Worm (Caenorhabditis elegans) whole organism, L3 larva: ENCODE data around the gene K10D11.3.

ENCODE experiments used
- R02D3.7 ChIP-seq: fragments of 150-350 bp; optimal IDR thresholded peaks from 2 replicates; lab custom pipeline; 2014; ENCODE audit warnings: missing biosample characterization, missing genetic modification characterization
- ZK546.5 ChIP-seq: sonication (generic microtip); optimal IDR thresholded peaks from 2 replicates; lab custom pipeline; 2017; ENCODE audit warnings: missing biosample characterization, missing genetic modification characterization
- aly-2 ChIP-seq: fragments of 150-350 bp; optimal IDR thresholded peaks from 2 replicates; lab custom pipeline; 2014; ENCODE audit warnings: missing biosample characterization, missing genetic modification characterization
- ceh-16 ChIP-seq: sonication (generic microtip); optimal IDR thresholded peaks from 2 replicates; lab custom pipeline; 2017; ENCODE audit warnings: missing biosample characterization, missing genetic modification characterization
- ceh-28 ChIP-seq: fragments of 150-350 bp; optimal IDR thresholded peaks from 2 replicates; lab custom pipeline; 2014; ENCODE audit warnings: missing biosample characterization, missing genetic modification reagents, missing genetic modification characterization
- ceh-82 ChIP-seq: fragments of 150-350 bp; optimal IDR thresholded peaks from 2 replicates; lab custom pipeline; 2014; ENCODE audit warnings: missing biosample characterization, missing genetic modification characterization
- ceh-9 ChIP-seq: sonication (generic microtip); optimal IDR thresholded peaks from 2 replicates; lab custom pipeline; 2018; ENCODE audit warnings: missing biosample characterization, missing genetic modification characterization
- daf-12 ChIP-seq: fragments of 150-350 bp; optimal IDR thresholded peaks from 2 replicates; lab custom pipeline; 2014; ENCODE audit warnings: missing biosample characterization, missing genetic modification reagents, missing genetic modification characterization
- elt-1 ChIP-seq: fragments of 150-350 bp; optimal IDR thresholded peaks from 2 replicates; lab custom pipeline; 2014; ENCODE audit warnings: missing biosample characterization, missing genetic modification characterization
- elt-2 ChIP-seq: sonication (generic microtip); optimal IDR thresholded peaks from 2 replicates; lab custom pipeline; 2016; ENCODE audit warnings: missing genetic modification reagents, mild to moderate bottlenecking, missing genetic modification characterization, missing compliant biosample characterization
- elt-3 ChIP-seq, 3 experiments: fragments of 150-350 bp in 1 of 3; sonication (generic microtip) in 2 of 3; optimal IDR thresholded peaks; 2 replicates in 2 of 3; 4 replicates in 1 of 3; lab custom pipeline; 2014 to 2017; ENCODE audit warnings: missing biosample characterization in 3 of 3, missing genetic modification characterization in 3 of 3
- eor-1 ChIP-seq, 2 experiments: fragments of 150-350 bp; optimal IDR thresholded peaks; 2 replicates each; lab custom pipeline; 2014 to 2018; ENCODE audit warnings: missing biosample characterization in 2 of 2, missing genetic modification characterization in 2 of 2
- fkh-10 ChIP-seq: sonication (generic microtip); optimal IDR thresholded peaks from 2 replicates; lab custom pipeline; 2017; ENCODE audit warnings: missing biosample characterization, missing genetic modification reagents, missing genetic modification characterization
- fkh-2 ChIP-seq: fragments of 150-350 bp; optimal IDR thresholded peaks from 2 replicates; lab custom pipeline; 2014; ENCODE audit warnings: missing biosample characterization, missing genetic modification reagents, missing genetic modification characterization
- hmg-11 ChIP-seq: sonication (generic microtip); optimal IDR thresholded peaks from 2 replicates; lab custom pipeline; 2016; ENCODE audit warnings: missing genetic modification characterization, missing compliant biosample characterization
- jun-1 ChIP-seq: fragments of 150-350 bp; optimal IDR thresholded peaks from 2 replicates; lab custom pipeline; 2014; ENCODE audit warnings: missing biosample characterization, missing genetic modification reagents, missing genetic modification characterization
- lin-15B ChIP-seq: fragments of 150-350 bp; optimal IDR thresholded peaks from 2 replicates; lab custom pipeline; 2014; ENCODE audit warnings: missing biosample characterization, missing genetic modification characterization
- lin-39 ChIP-seq: fragments of 150-350 bp; optimal IDR thresholded peaks from 2 replicates; lab custom pipeline; 2018; ENCODE audit warnings: missing biosample characterization, missing genetic modification reagents, missing genetic modification characterization
- lsy-12 ChIP-seq: sonication (generic microtip); optimal IDR thresholded peaks from 2 replicates; lab custom pipeline; 2016; ENCODE audit warnings: mild to moderate bottlenecking, missing genetic modification characterization, missing compliant biosample characterization
- mdl-1 ChIP-seq: fragments of 150-350 bp; optimal IDR thresholded peaks from 2 replicates; lab custom pipeline; 2014; ENCODE audit warnings: missing biosample characterization, missing genetic modification characterization
- mml-1 ChIP-seq: fragments of 150-350 bp; sonication (generic microtip); optimal IDR thresholded peaks from 3 replicates; lab custom pipeline; 2014; ENCODE audit warnings: missing biosample characterization, missing genetic modification characterization
- nfya-1 ChIP-seq: sonication (generic microtip); optimal IDR thresholded peaks from 2 replicates; lab custom pipeline; 2017; ENCODE audit warnings: missing genetic modification characterization, mild to moderate bottlenecking, missing compliant biosample characterization, antibody characterized with exemption, moderate library complexity; ENCODE audit not compliant: insufficient read depth
- nhr-11 ChIP-seq: fragments of 150-350 bp; optimal IDR thresholded peaks from 2 replicates; lab custom pipeline; 2014; ENCODE audit warnings: missing biosample characterization, missing genetic modification characterization
- nhr-12 ChIP-seq: fragments of 150-350 bp; optimal IDR thresholded peaks from 2 replicates; lab custom pipeline; 2014; ENCODE audit warnings: missing biosample characterization, missing genetic modification characterization
- nhr-23 ChIP-seq: fragments of 150-350 bp; optimal IDR thresholded peaks from 2 replicates; lab custom pipeline; 2014; ENCODE audit warnings: missing biosample characterization, missing genetic modification reagents, missing genetic modification characterization
- nhr-237 ChIP-seq: fragments of 150-350 bp; optimal IDR thresholded peaks from 2 replicates; lab custom pipeline; 2014; ENCODE audit warnings: missing biosample characterization, missing genetic modification characterization
- nhr-25 ChIP-seq: sonication (generic microtip); optimal IDR thresholded peaks from 2 replicates; lab custom pipeline; 2017; ENCODE audit warnings: missing biosample characterization, missing genetic modification characterization
- nhr-43 ChIP-seq: sonication (generic microtip); optimal IDR thresholded peaks from 2 replicates; lab custom pipeline; 2016; ENCODE audit warnings: mild to moderate bottlenecking, missing genetic modification characterization, missing compliant biosample characterization; ENCODE audit not compliant: poor library complexity, severe bottlenecking
- nhr-67 ChIP-seq: fragments of 150-350 bp; optimal IDR thresholded peaks from 2 replicates; lab custom pipeline; 2014; ENCODE audit warnings: missing biosample characterization, missing genetic modification characterization
- nhr-76 ChIP-seq: fragments of 150-350 bp; sonication (generic microtip); optimal IDR thresholded peaks from 5 replicates; lab custom pipeline; 2014; ENCODE audit warnings: missing biosample characterization, missing genetic modification characterization
- nhr-77 ChIP-seq: fragments of 150-350 bp; optimal IDR thresholded peaks from 2 replicates; lab custom pipeline; 2014; ENCODE audit warnings: missing biosample characterization, missing genetic modification characterization
- sea-2 ChIP-seq: fragments of 150-350 bp; sonication (generic microtip); optimal IDR thresholded peaks from 4 replicates; lab custom pipeline; 2014; ENCODE audit warnings: missing biosample characterization, missing genetic modification reagents, missing genetic modification characterization
- skn-1 ChIP-seq: fragments of 150-350 bp; optimal IDR thresholded peaks from 2 replicates; lab custom pipeline; 2014; ENCODE audit warnings: missing biosample characterization, missing genetic modification characterization
- snpc-4 ChIP-seq: fragments of 150-350 bp; optimal IDR thresholded peaks from 2 replicates; lab custom pipeline; 2014; ENCODE audit warnings: missing biosample characterization, missing genetic modification characterization
- tbx-2 ChIP-seq: sonication (generic microtip); optimal IDR thresholded peaks from 2 replicates; lab custom pipeline; 2016; ENCODE audit warnings: mild to moderate bottlenecking, missing genetic modification characterization, missing compliant biosample characterization
- unc-39 ChIP-seq: sonication (generic microtip); optimal IDR thresholded peaks from 4 replicates; lab custom pipeline; 2017; ENCODE audit warnings: missing biosample characterization, missing genetic modification characterization
- unc-62 ChIP-seq: fragments of 150-350 bp; sonication (generic microtip); optimal IDR thresholded peaks from 4 replicates; lab custom pipeline; 2014; ENCODE audit warnings: missing biosample characterization, missing genetic modification reagents, missing genetic modification characterization
- zag-1 ChIP-seq: fragments of 150-350 bp; optimal IDR thresholded peaks from 2 replicates; lab custom pipeline; 2014; ENCODE audit warnings: missing biosample characterization, missing genetic modification characterization
- ztf-4 ChIP-seq: fragments of 150-350 bp; optimal IDR thresholded peaks from 2 replicates; lab custom pipeline; 2014; ENCODE audit warnings: missing biosample characterization, missing genetic modification characterization

Gene K10D11.3

DNA sequence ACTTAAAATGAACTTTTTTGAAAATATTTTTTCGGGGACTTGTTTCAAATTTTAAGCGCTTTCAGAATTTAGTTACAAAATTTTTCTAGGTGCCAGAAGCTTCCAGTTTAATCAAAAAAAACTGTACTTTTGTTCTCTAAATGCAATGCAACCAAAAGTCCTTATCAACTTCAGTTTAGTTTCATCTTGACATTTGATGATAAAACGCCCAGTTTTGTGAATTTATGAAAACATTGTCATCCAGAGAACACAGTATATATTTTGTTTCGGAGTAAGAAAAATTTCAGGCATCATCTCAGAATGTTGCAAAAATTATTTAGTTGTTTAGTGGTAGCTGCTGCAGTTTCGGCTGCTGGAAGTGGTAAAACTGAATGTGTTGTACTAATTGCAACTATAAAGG, 28.2 kb downstream of the K10D11.3 start, which contains the start of gene F55G11.6:
Gene F55G11.6 (plus strand): TSS at position 301 of the 400 bp plus-strand sequence.
- TF ChIP-seq nhr-237 (tag; lab: Kevin White, UChicago) = no peak

DNA sequence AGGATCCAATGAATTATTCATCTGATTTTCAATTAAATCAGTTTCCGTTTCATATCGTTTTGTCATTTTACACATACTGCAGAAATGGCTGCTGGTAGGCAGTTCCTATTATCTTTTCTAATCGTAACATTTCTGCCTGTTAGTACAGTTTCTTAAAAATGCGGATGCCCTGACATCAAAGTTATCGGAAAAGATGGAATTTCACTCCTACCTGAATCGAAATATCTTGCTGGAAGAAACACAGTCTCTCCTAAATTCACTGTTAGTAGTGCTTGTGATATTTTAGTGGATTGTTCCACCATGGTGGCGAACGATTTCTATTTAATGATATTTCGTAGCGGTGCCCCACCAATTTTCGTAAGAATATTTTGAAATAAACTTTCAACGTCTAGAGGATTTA, 37.5 kb downstream of the K10D11.3 start, which contains the start of gene F55G11.10:
Gene F55G11.10 (plus strand): TSS at position 301 of the 400 bp plus-strand sequence.
- TF ChIP-seq ceh-28 (tag; lab: Kevin White, UChicago) (no peak), nhr-11 (tag; lab: Kevin White, UChicago) (no peak), elt-1 (no peak), nhr-25 (no peak), snpc-4 (tag; lab: Kevin White, UChicago) (no peak), fkh-2 (tag; lab: Kevin White, UChicago) (no peak), jun-1 (no peak), nhr-23 (no peak), nhr-67 (tag; lab: Kevin White, UChicago) (no peak), nhr-237 (tag; lab: Kevin White, UChicago) (no peak)

DNA sequence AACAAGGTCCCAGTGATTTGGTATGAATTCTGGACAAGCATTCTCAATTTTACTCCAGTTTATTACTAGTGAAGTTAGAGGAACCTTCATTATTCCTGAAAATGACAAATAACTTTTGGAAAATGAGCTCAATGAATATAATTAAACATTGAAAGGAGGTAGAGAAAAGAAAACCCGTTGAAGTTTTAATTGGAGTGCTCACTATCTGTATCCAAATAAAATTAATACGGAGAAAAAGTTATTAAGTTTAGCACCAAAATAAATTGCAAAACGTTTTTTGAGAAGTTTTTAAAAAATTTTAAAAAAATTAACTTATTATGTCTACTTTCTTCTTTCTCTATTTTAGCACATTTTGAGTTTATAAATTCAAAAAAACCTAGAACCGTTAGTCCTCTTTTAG, 39.4 kb downstream of the K10D11.3 start, which contains the start of gene F55G11.1:
Gene F55G11.1 (minus strand): TSS at position 101 of the 400 bp plus-strand sequence.
- TF ChIP-seq mdl-1 (tag; lab: Kevin White, UChicago) (no peak), lin-39 (no peak), aly-2 (no peak), skn-1 (tag; lab: Kevin White, UChicago) (no peak), jun-1 (no peak), unc-39 (tag; lab: Kevin White, UChicago) (no peak), ceh-9 (tag; lab: Kevin White, UChicago) (no peak), tbx-2 (tag; lab: Kevin White, UChicago) (no peak), ceh-82 (no peak), daf-12 (tag; lab: Kevin White, UChicago) (no peak), snpc-4 (tag; lab: Kevin White, UChicago) (no peak), elt-2 (tag; lab: Kevin White, UChicago) (no peak), nhr-43 (tag; lab: Kevin White, UChicago) (no peak), nhr-76 (tag; lab: Kevin White, UChicago) (no peak), elt-3 (tag; optimal IDR thresholded peaks at IDR 0.05; lab: Kevin White, UChicago) (no peak)

DNA sequence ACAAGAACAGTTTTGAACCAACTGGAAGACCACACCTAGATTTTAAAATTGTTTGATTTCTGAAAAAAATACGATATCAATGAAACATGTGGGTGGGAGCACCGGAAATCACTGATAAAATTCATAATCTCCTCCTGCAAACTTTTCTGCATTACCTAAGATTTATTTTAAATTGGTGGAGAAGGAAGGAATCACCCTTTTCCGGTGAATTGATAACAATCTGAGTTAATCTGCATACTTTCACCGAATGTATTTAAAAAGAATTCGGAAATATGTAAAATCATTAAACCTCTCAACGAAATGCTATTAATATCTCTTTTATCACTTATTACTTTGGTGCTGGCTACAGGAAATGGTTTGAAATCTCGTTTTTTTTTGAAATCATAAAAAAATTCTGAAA, 43.3 kb downstream of the K10D11.3 start, which contains the start of gene dct-19:
Gene dct-19 (plus strand): TSS at position 301 of the 400 bp plus-strand sequence.
- no peak for TF ChIP-seq mml-1
- TF ChIP-seq nhr-43 (tag; lab: Kevin White, UChicago) = no peak
- TF ChIP-seq fkh-2 (tag; lab: Kevin White, UChicago) = no peak
- TF ChIP-seq aly-2 = no peak
- TF ChIP-seq tbx-2 (tag; lab: Kevin White, UChicago) = no peak
- TF ChIP-seq elt-3 (tag; optimal IDR thresholded peaks at IDR 0.05; lab: Kevin White, UChicago) = no peak
- TF ChIP-seq daf-12 (tag; lab: Kevin White, UChicago) = no peak
- TF ChIP-seq R02D3.7 (tag; lab: Kevin White, UChicago) = no peak
- no peak for TF ChIP-seq jun-1
- no peak for TF ChIP-seq mdl-1 (tag; lab: Kevin White, UChicago)
- no peak for TF ChIP-seq ZK546.5 (tag; lab: Kevin White, UChicago)
- TF ChIP-seq nhr-67 (tag; lab: Kevin White, UChicago) = no peak
- TF ChIP-seq unc-62 = no peak
- no peak for TF ChIP-seq ceh-82

DNA sequence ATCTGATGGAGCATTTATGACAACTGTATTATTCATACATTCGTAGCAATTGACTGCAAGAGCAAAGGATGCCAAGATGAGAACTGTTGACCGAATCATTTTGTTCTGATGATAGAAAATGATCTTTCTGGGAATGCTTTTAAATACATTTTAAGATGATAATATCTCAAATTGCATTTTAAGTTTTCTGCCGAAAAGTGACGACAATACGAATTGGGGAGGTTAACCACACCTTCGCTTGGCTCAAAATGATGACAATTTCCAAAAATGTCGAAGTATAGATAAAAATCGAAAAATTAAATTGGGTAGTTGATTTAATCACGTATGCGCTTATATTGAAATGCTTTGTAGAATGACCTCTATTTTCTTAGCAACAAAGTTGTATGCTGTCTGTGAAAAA, 44.7 kb downstream of the K10D11.3 start, which contains the start of gene dod-24:
Gene dod-24 (minus strand): TSS at position 101 of the 400 bp plus-strand sequence.
- TF ChIP-seq elt-2 (tag; lab: Kevin White, UChicago) (peak; percentile 5), R02D3.7 (tag; lab: Kevin White, UChicago) (no peak), ztf-4 (tag; lab: Kevin White, UChicago) (no peak)

DNA sequence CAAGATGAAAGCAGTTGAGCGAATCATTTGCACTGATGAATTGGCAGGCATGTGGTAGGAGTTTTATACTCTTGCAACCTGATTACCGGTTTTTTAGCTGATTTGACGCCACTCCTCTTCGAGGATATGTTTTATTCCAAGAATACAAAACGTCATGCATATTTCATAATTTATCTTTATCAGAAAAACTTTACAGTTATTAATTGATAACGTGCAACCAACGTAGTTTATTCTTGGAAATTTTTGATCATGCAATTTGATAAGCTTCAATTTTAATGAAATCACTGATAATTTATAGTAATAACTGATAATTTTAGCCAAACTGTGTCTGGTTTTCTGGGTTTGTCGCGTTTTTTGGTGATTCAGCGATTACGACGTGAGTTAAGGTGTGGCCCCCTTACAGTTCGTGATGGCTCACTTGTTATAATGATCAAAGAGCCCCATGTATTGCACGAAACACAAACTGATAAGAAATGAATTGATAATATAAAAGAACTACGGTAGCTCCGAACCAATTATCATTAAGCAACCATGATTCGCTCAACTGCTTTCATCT, 49.6 kb downstream of the K10D11.3 start, which contains the start of the genes cld-1 and dod-21:
Gene cld-1 (minus strand): TSS at position 51 of the 556 bp plus-strand sequence.
Gene dod-21 (plus strand): TSS at position 518 of the 556 bp plus-strand sequence.
- TF ChIP-seq ceh-16 (tag; lab: Kevin White, UChicago) (no peak), sea-2 (GFP tag; lab: Kevin White, UChicago) (no peak), hmg-11 (tag; lab: Kevin White, UChicago) (no peak), unc-39 (tag; lab: Kevin White, UChicago) (no peak), daf-12 (tag; lab: Kevin White, UChicago) (no peak), lsy-12 (no peak), skn-1 (tag; lab: Kevin White, UChicago) (no peak), elt-2 (tag; lab: Kevin White, UChicago) (peak; percentile 98), nhr-77 (no peak), lin-15B (tag; lab: Kevin White, UChicago) (no peak), fkh-2 (tag; lab: Kevin White, UChicago) (no peak), jun-1 (no peak), eor-1 (tag; optimal IDR thresholded peaks at IDR 0.05; lab: Kevin White, UChicago) (no peak), snpc-4 (tag; lab: Kevin White, UChicago) (no peak), lin-39 (no peak), nhr-237 (tag; lab: Kevin White, UChicago) (no peak), nhr-12 (tag; lab: Kevin White, UChicago) (no peak), elt-3 (tag; optimal IDR thresholded peaks at IDR 0.05; lab: Kevin White, UChicago) (no peak), nfya-1 (peak; percentile 8), ceh-82 (no peak), nhr-25 (no peak), zag-1 (tag; lab: Kevin White, UChicago) (no peak), elt-1 (no peak), fkh-10 (GFP tag; lab: Kevin White, UChicago) (no peak)
